Fruit fly (Drosophila melanogaster) whole organism, prepupa: Measurements from ENCODE around the gene Ugt37A2.

Source experiments
- CG10631 ChIP-seq: fragments of 200-800 bp; sonication (Bioruptor generic); optimal IDR thresholded peaks from 2 replicates; lab custom pipeline; 2016; ENCODE audit warnings: missing biosample characterization, missing genetic modification characterization
- CG8119 ChIP-seq: fragments of 200-800 bp; sonication (Bioruptor generic); IDR thresholded peaks from 3 replicates; pipeline ENCODE4 v1.3.6; 2022; ENCODE audit warnings: missing biosample characterization, missing genetic modification characterization
- CG8319 ChIP-seq: fragments of 200-800 bp; sonication (Bioruptor generic); optimal IDR thresholded peaks from 3 replicates; lab custom pipeline; 2016; ENCODE audit warnings: missing biosample characterization, missing genetic modification characterization
- Hr4 ChIP-seq: fragments of 200-800 bp; sonication (Bioruptor generic); optimal IDR thresholded peaks from 3 replicates; lab custom pipeline; 2016; ENCODE audit warnings: missing biosample characterization, missing genetic modification characterization
- Sox102F ChIP-seq: fragments of 200-800 bp; sonication (Bioruptor generic); optimal IDR thresholded peaks from 2 replicates; lab custom pipeline; 2016; ENCODE audit warnings: missing biosample characterization, mild to moderate bottlenecking, missing genetic modification characterization
- dsx ChIP-seq: fragments of 200-800 bp; optimal IDR thresholded peaks from 3 replicates; lab custom pipeline; 2019; ENCODE audit warnings: missing biosample characterization, mild to moderate bottlenecking, missing genetic modification characterization, moderate library complexity; ENCODE audit not compliant: poor library complexity, severe bottlenecking
- vri ChIP-seq: fragments of 200-800 bp; sonication (Bioruptor generic); optimal IDR thresholded peaks from 3 replicates; lab custom pipeline; 2016; ENCODE audit warnings: missing biosample characterization, mild to moderate bottlenecking, missing genetic modification characterization

Gene Ugt37A2

DNA sequence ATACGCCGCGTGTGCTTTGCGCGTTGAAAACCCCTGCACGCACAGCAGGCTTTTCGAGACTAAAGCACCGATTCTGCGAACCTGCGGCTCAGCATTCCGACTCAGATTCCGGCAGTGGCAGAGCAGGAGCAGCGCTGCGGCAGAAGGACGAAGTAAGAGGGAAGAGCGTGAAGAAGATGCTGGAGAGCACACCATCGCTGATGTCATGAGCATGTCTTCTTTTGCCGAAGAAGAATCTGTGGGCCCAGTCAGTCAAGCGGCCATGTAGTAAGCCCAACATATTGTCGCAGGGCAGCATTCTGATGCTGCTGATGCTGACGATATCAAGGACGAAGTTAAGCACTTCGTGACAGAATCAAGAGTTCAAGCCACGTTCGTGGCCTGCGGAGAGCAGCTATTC lies 43.7 kb downstream of the Ugt37A2 start, which contains the start of gene beat-Vc:
Gene beat-Vc (minus strand): TSS at position 65 of the 400 bp plus-strand sequence.
- no peak for TF ChIP-seq CG10631 (GFP tag; lab: Kevin White, UChicago)
- no peak for TF ChIP-seq dsx (GFP tag; lab: Kevin White, UChicago)
- TF ChIP-seq CG8319 (GFP tag; lab: Kevin White, UChicago): no peak
- TF ChIP-seq vri (GFP tag; lab: Kevin White, UChicago): no peak
- TF ChIP-seq CG8119 (GFP tag; lab: Robert Waterston, UW): no peak
- no peak for TF ChIP-seq Hr4
- TF ChIP-seq Sox102F (GFP tag; lab: Kevin White, UChicago): no peak
